Worm (Caenorhabditis elegans) whole organism, mixed stage, embryonic: ENCODE results near the gene dhs-5.

Experiments used
- bed-3 ChIP-seq: fragments of 200-800 bp; sonication (Bioruptor generic); optimal IDR thresholded peaks from 3 replicates; lab custom pipeline; 2018; ENCODE audit warnings: mild to moderate bottlenecking, missing genetic modification characterization, moderate library complexity, missing compliant biosample characterization
- cnd-1 ChIP-seq: fragments of 200-800 bp; sonication (Bioruptor generic); optimal IDR thresholded peaks from 2 replicates; lab custom pipeline; 2018; ENCODE audit warnings: mild to moderate bottlenecking, missing genetic modification characterization, missing compliant biosample characterization
- elt-1 ChIP-seq: sonication (generic microtip); optimal IDR thresholded peaks from 2 replicates; lab custom pipeline; 2017; ENCODE audit warnings: missing genetic modification characterization, mild to moderate bottlenecking, missing compliant biosample characterization, antibody characterized with exemption, moderate library complexity, borderline replicate concordance; ENCODE audit not compliant: insufficient read depth
- elt-3 ChIP-seq: fragments of 150-350 bp; optimal IDR thresholded peaks from 2 replicates; lab custom pipeline; 2014; ENCODE audit warnings: missing biosample characterization, missing genetic modification characterization
- lin-32 ChIP-seq: fragments of 200-800 bp; sonication (Bioruptor generic); optimal IDR thresholded peaks from 2 replicates; lab custom pipeline; 2018; ENCODE audit warnings: mild to moderate bottlenecking, missing genetic modification characterization, missing compliant biosample characterization
- lsy-2 ChIP-seq: fragments of 150-350 bp; optimal IDR thresholded peaks from 2 replicates; lab custom pipeline; 2014; ENCODE audit warnings: missing biosample characterization, missing genetic modification characterization
- pha-4 ChIP-seq: fragments of 150-350 bp; optimal IDR thresholded peaks from 2 replicates; lab custom pipeline; 2018; ENCODE audit warnings: missing biosample characterization, missing genetic modification reagents, missing genetic modification characterization
- snpc-4 ChIP-seq: fragments of 150-350 bp; optimal IDR thresholded peaks from 2 replicates; lab custom pipeline; 2014; ENCODE audit warnings: missing biosample characterization, missing genetic modification characterization
- unc-39 ChIP-seq: fragments of 150-350 bp; optimal IDR thresholded peaks from 2 replicates; lab custom pipeline; 2014; ENCODE audit warnings: missing biosample characterization, missing genetic modification characterization
- unc-62 ChIP-seq: fragments of 150-350 bp; optimal IDR thresholded peaks from 2 replicates; lab custom pipeline; 2014; ENCODE audit warnings: missing biosample characterization, missing genetic modification reagents, missing genetic modification characterization

- TF ChIP-seq cnd-1 (tag; lab: Kevin White, UChicago) (no peak), lsy-2 (tag; lab: Kevin White, UChicago) (no peak), snpc-4 (tag; lab: Kevin White, UChicago) (no peak), pha-4 (tag; lab: Kevin White, UChicago) (no peak), unc-62 (GFP tag; lab: Kevin White, UChicago) (no peak), bed-3 (GFP tag; lab: Kevin White, UChicago) (no peak), elt-1 (tag; lab: Kevin White, UChicago) (no peak), unc-39 (no peak), elt-3 (tag; lab: Kevin White, UChicago) (no peak), lin-32 (no peak)
These were observed 28.3 kb downstream of the dhs-5 start, which contains the start of gene cal-8 for ce11 chrII:5481982-5482381.
